Worm (Caenorhabditis elegans) whole organism, L4 larva: Measurements from ENCODE around the gene clec-217.

Experiments used
- F10B5.3 ChIP-seq: sonication (generic microtip); optimal IDR thresholded peaks from 2 replicates; lab custom pipeline; 2016; ENCODE audit warnings: mild to moderate bottlenecking, missing genetic modification characterization, missing compliant biosample characterization
- F26F4.8 ChIP-seq: fragments of 200-800 bp; sonication (Bioruptor generic); conservative IDR thresholded peaks from 2 replicates; pipeline ENCODE4 v1.3.6; 2022; ENCODE audit warnings: missing genetic modification characterization, missing compliant biosample characterization
- F49E8.2 ChIP-seq: sonication (generic microtip); optimal IDR thresholded peaks from 2 replicates; lab custom pipeline; 2016; ENCODE audit warnings: missing compliant biosample characterization, mild to moderate bottlenecking, missing genetic modification characterization, borderline replicate concordance
- T20F7.1 ChIP-seq: fragments of 200-800 bp; sonication (Bioruptor generic); optimal IDR thresholded peaks from 2 replicates; lab custom pipeline; 2018; ENCODE audit warnings: mild to moderate bottlenecking, missing genetic modification characterization, missing compliant biosample characterization
- Y105C5A.15 ChIP-seq: fragments of 200-800 bp; sonication (Bioruptor generic); IDR thresholded peaks from 2 replicates; pipeline ENCODE4 v1.3.6; 2022; ENCODE audit warnings: missing genetic modification characterization, missing compliant biosample characterization
- ZK546.5 ChIP-seq, 2 experiments: sonication (generic microtip); optimal IDR thresholded peaks; 2 replicates each; lab custom pipeline; 2017; ENCODE audit warnings: missing biosample characterization in 2 of 2, missing genetic modification characterization in 2 of 2
- aha-1 ChIP-seq: fragments of 150-350 bp; peaks from one replicate; lab custom pipeline; 2014; ENCODE audit warnings: missing biosample characterization, missing genetic modification characterization
- aly-2 ChIP-seq: sonication (generic microtip); optimal IDR thresholded peaks from 2 replicates; lab custom pipeline; 2018; ENCODE audit warnings: missing biosample characterization, missing genetic modification characterization
- ama-1 ChIP-seq: fragments of 150-350 bp; optimal IDR thresholded peaks from 2 replicates; lab custom pipeline; 2014; ENCODE audit warnings: inconsistent platforms, mixed read lengths
- ceh-32 ChIP-seq: sonication (generic microtip); optimal IDR thresholded peaks from 2 replicates; lab custom pipeline; 2016; ENCODE audit warnings: mild to moderate bottlenecking, missing genetic modification characterization, missing compliant biosample characterization; ENCODE audit not compliant: poor library complexity
- ceh-62 ChIP-seq: sonication (generic microtip); optimal IDR thresholded peaks from 2 replicates; lab custom pipeline; 2017; ENCODE audit warnings: missing biosample characterization, missing genetic modification characterization
- ces-1 ChIP-seq: fragments of 150-350 bp; sonication (generic microtip); optimal IDR thresholded peaks from 4 replicates; lab custom pipeline; 2014; ENCODE audit warnings: missing biosample characterization, missing genetic modification reagents, missing genetic modification characterization
- cey-2 ChIP-seq: sonication (generic microtip); optimal IDR thresholded peaks from 3 replicates; lab custom pipeline; 2017; ENCODE audit warnings: missing genetic modification characterization, mild to moderate bottlenecking, missing compliant biosample characterization, antibody characterized with exemption, borderline replicate concordance; ENCODE audit not compliant: insufficient read depth
- daf-16 ChIP-seq, 3 experiments: sonication (generic microtip); optimal IDR thresholded peaks; 2 replicates each; lab custom pipeline; 2016 to 2017; ENCODE audit warnings: missing genetic modification characterization in 3 of 3, missing genetic modification reagents in 3 of 3, mild to moderate bottlenecking in 2 of 3, missing compliant biosample characterization in 2 of 3, missing biosample characterization in 1 of 3, moderate library complexity in 1 of 3
- gei-8 ChIP-seq: fragments of 200-800 bp; sonication (Bioruptor generic); optimal IDR thresholded peaks from 2 replicates; lab custom pipeline; 2018; ENCODE audit warnings: mild to moderate bottlenecking, missing genetic modification characterization, missing compliant biosample characterization
- hlh-11 ChIP-seq: fragments of 200-800 bp; sonication (Bioruptor generic); optimal IDR thresholded peaks from 2 replicates; lab custom pipeline; 2018; ENCODE audit warnings: mild to moderate bottlenecking, missing genetic modification characterization, missing compliant biosample characterization
- jun-1 ChIP-seq: fragments of 150-350 bp; optimal IDR thresholded peaks from 2 replicates; lab custom pipeline; 2014; ENCODE audit warnings: missing biosample characterization, missing genetic modification reagents, missing genetic modification characterization
- lim-7 ChIP-seq: fragments of 200-800 bp; sonication (Bioruptor generic); IDR thresholded peaks from 2 replicates; pipeline ENCODE4 v1.3.6; 2022; ENCODE audit warnings: missing genetic modification characterization, missing compliant biosample characterization
- mep-1 ChIP-seq: fragments of 150-350 bp; sonication (generic microtip); optimal IDR thresholded peaks from 3 replicates; lab custom pipeline; 2014; ENCODE audit warnings: missing biosample characterization, missing genetic modification characterization
- nhr-10 ChIP-seq: fragments of 150-350 bp; optimal IDR thresholded peaks from 2 replicates; lab custom pipeline; 2014; ENCODE audit warnings: missing biosample characterization, missing genetic modification characterization
- nhr-237 ChIP-seq: sonication (generic microtip); optimal IDR thresholded peaks from 2 replicates; lab custom pipeline; 2017; ENCODE audit warnings: missing biosample characterization, missing genetic modification characterization
- nhr-77 ChIP-seq: fragments of 150-350 bp; optimal IDR thresholded peaks from 2 replicates; lab custom pipeline; 2014; ENCODE audit warnings: missing biosample characterization, missing genetic modification characterization
- rbr-2 ChIP-seq: sonication (generic microtip); optimal IDR thresholded peaks from 2 replicates; lab custom pipeline; 2016; ENCODE audit warnings: missing genotype, missing genetic modification characterization, missing compliant biosample characterization
- set-16 ChIP-seq: fragments of 200-800 bp; sonication (Bioruptor generic); IDR thresholded peaks from 2 replicates; pipeline ENCODE4 v1.3.6; 2022; ENCODE audit warnings: missing genetic modification reagents, missing genetic modification characterization, missing compliant biosample characterization
- snpc-4 ChIP-seq: fragments of 150-350 bp; optimal IDR thresholded peaks from 2 replicates; lab custom pipeline; 2014; ENCODE audit warnings: missing biosample characterization, missing genetic modification characterization
- tag-97 ChIP-seq: fragments of 200-800 bp; sonication (Bioruptor generic); IDR thresholded peaks from 2 replicates; pipeline ENCODE4 v1.3.6; 2022; ENCODE audit warnings: missing genetic modification characterization, missing compliant biosample characterization
- unc-62 ChIP-seq, 3 experiments: fragments of 150-350 bp in 1 of 3; sonication (generic microtip); optimal IDR thresholded peaks in 2 of 3; peaks in 1 of 3; 1 replicate in 1 of 3; 2 replicates in 2 of 3; lab custom pipeline; 2014 to 2017; ENCODE audit warnings: missing biosample characterization in 3 of 3, missing genetic modification characterization in 3 of 3, missing genetic modification reagents in 3 of 3, missing genotype in 1 of 3
- ztf-11 ChIP-seq: fragments of 150-350 bp; optimal IDR thresholded peaks from 2 replicates; lab custom pipeline; 2014; ENCODE audit warnings: missing biosample characterization, missing genetic modification characterization
- ztf-7 ChIP-seq: fragments of 150-350 bp; optimal IDR thresholded peaks from 2 replicates; lab custom pipeline; 2014; ENCODE audit warnings: missing biosample characterization, missing genetic modification characterization

clec-217 gene

DNA sequence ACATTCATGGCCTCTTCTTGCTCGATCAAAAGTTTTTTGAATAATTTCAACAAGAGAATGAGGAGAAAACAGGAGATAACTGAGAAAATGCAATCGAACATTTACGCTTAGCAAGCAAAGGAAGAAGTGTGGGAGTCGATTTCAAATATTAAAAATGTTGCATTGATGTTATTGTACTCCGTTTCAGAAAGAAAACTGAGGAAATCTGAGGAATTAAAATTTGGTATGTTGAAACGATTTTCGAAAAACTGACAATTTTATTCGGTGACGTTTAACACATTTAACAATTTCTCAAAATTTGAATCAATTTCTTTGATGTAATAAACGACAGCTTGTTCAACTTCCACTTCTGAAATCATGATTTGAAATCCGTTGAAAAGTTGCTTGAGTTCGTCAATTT, 4.1 kb downstream of the clec-217 start, which contains the start of gene F26D11.13:
F26D11.13 (minus strand) TSS at position 101 of the 400 bp plus-strand sequence.
- TF ChIP-seq nhr-10 (tag; lab: Kevin White, UChicago) (no peak), lim-7 (GFP tag; lab: Robert Waterston, UW) (no peak), aly-2 (no peak), snpc-4 (no peak), daf-16 (GFP tag; optimal IDR thresholded peaks at IDR 0.05; lab: Kevin White, UChicago) (no peak), daf-16 (tag; optimal IDR thresholded peaks at IDR 0.05; lab: Kevin White, UChicago) (no peak), rbr-2 (tag; lab: Kevin White, UChicago) (no peak), nhr-237 (tag; lab: Kevin White, UChicago) (no peak), set-16 (no peak), Y105C5A.15 (GFP tag; lab: Robert Waterston, UW) (no peak)

- TF ChIP-seq daf-16 (GFP tag; optimal IDR thresholded peaks at IDR 0.05; lab: Kevin White, UChicago), result no peak
- no peak for TF ChIP-seq daf-16 (tag; optimal IDR thresholded peaks at IDR 0.05; lab: Kevin White, UChicago)
- no peak for TF ChIP-seq tag-97 (GFP tag; lab: Robert Waterston, UW)
Measured at ce11 chrV:7952855-7953254, 5.8 kb downstream of the clec-217 start, which contains the start of gene clec-216. TSS of gene clec-216 (minus strand) at chrV:7952955.

DNA sequence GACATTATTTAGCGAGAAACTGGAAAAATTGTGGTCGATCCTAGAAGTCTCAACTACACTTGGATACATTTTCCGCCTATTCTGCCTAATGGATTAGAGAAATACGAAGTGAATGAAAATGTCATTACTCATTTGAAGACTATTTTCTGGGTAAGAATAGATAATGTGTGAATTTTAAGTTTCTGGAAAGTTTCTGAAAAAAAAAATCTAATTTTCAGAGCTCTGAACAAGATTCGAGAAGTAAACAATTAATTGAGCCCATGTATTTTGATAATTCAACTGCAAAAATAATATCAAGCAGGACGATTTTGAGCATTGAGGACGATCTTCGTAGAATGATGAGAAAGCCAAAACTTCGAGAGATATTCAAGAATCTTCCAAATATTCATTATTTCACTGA, 12.4 kb downstream of the clec-217 start:
- TF ChIP-seq unc-62 (GFP tag; optimal IDR thresholded peaks at IDR 0.05 in 1 of 2; lab: Kevin White, UChicago) (peak in 1 of 2 experiments; percentile 81), unc-62 (tag; optimal IDR thresholded peaks at IDR 0.05; lab: Kevin White, UChicago) (no peak), aha-1 (tag; lab: Kevin White, UChicago) (peak; percentile 91), ceh-32 (tag; lab: Kevin White, UChicago) (no peak)
- TF ChIP-seq, all 104 proteins: peak for 2

DNA sequence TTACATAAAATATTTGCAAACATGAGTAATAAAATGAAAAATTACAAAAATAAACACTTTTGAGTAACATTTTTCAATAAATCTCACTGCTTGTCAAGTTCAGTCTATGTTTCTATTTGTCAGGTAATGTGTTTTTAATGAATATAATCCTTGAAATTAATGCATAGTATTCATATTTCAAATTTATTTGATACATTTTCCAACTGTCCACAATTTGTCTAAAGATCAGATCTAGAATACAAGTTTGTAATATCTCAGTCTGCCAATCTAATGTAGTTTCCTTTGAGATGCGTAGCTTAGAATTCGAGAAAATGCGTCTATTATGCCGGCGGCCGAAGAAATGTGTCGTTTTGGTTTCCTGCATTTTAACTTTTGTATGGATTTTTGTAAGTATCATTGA, 15.1 kb downstream of the clec-217 start, which contains the start of gene Y97E10B.1:
Y97E10B.1 (plus strand) TSS at position 301 of the 400 bp plus-strand sequence.
- TF ChIP-seq aha-1 (tag; lab: Kevin White, UChicago) (peak; percentile 66), F49E8.2 (tag; lab: Kevin White, UChicago) (no peak)

ce11 chrV:7940299-7940698, 18.3 kb downstream of the clec-217 start, which contains the start of gene srt-53:
TSS of gene srt-53 (minus strand) at chrV:7940399.
- TF ChIP-seq unc-62 (GFP tag; optimal IDR thresholded peaks at IDR 0.05 in 1 of 2; lab: Kevin White, UChicago), result peak in 1 of 2 experiments; percentile 87
- no peak for TF ChIP-seq unc-62 (tag; optimal IDR thresholded peaks at IDR 0.05; lab: Kevin White, UChicago)
- no peak for TF ChIP-seq T20F7.1
- no peak for TF ChIP-seq ces-1 (GFP tag; lab: Kevin White, UChicago)
- no peak for TF ChIP-seq ztf-11 (tag; lab: Kevin White, UChicago)
- TF ChIP-seq nhr-237 (tag; lab: Kevin White, UChicago), result no peak

DNA sequence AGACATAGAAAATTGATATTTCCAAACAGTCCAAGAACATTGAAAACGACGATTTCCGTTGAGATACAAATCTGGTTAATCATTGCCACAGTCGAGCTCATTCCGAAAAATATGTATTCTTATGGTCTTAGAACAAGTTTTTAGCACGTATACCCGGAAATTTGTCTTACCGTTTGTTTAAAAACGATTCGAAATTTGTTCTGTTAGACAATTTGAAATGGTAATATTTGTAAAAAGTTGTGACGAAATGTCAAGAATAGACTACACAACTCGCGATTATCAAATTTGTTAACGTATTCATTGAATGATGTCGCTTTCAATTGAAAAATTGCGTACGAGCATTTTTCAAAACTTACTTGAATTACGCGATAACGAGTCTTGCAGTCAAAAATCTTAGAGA, 21.5 kb downstream of the clec-217 start, which contains the start of gene srsx-3:
srsx-3 (minus strand) TSS at position 101 of the 400 bp plus-strand sequence.
- TF ChIP-seq hlh-11 (tag; lab: Kevin White, UChicago) (no peak), nhr-77 (tag; lab: Kevin White, UChicago) (no peak), mep-1 (tag; lab: Kevin White, UChicago) (no peak), ama-1 (lab: Kevin White, UChicago) (no peak), F26F4.8 (no peak), unc-62 (GFP tag; optimal IDR thresholded peaks at IDR 0.05 in 1 of 2; lab: Kevin White, UChicago) (peak in 1 of 2 experiments; percentile 34), unc-62 (tag; optimal IDR thresholded peaks at IDR 0.05; lab: Kevin White, UChicago) (no peak), ZK546.5 (tag; optimal IDR thresholded peaks at IDR 0.05; lab: Kevin White, UChicago) (no peak)

DNA sequence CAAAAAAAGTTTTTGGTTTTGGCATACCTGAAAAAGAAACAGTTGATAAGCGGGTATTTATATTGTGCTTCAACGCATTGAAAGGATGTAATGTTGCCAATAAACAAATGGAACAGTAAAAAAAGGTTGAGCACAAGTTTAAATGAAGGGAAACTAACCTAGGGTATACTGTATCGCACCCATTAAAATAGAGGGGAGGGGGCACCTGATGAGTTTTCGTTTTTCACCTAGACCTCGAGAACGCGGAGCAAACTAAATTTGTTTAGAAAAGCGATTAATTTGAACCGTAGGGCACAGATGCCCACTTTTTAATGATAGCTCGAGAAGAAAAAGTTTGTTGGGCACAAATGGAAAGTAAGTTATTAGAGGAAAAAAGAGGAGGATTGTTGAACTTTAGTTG, 25.6 kb downstream of the clec-217 start, which contains the start of gene ncx-10:
ncx-10 (minus strand) TSS at position 101 of the 400 bp plus-strand sequence.
- no peak for TF ChIP-seq ceh-62
- TF ChIP-seq ztf-7 (tag; lab: Kevin White, UChicago), result no peak
- no peak for TF ChIP-seq jun-1 (tag; lab: Kevin White, UChicago)
- no peak for TF ChIP-seq cey-2 (tag; lab: Kevin White, UChicago)
- TF ChIP-seq F10B5.3 (tag; lab: Kevin White, UChicago), result no peak
- TF ChIP-seq gei-8 (GFP tag; lab: Kevin White, UChicago), result no peak
